Fruit fly (Drosophila melanogaster) whole organism, prepupa: Measurements from ENCODE around the gene DIP-alpha.
A peak's percentile ranks its signal among the peaks of the same experiment; 100 is the strongest.

Experiments
- Blimp-1 ChIP-seq: fragments of 200-800 bp; sonication (Bioruptor generic); optimal IDR thresholded peaks from 3 replicates; lab custom pipeline; 2017; ENCODE audit warnings: missing biosample characterization, missing genetic modification characterization, mild to moderate bottlenecking, moderate library complexity, missing genetic modification reagents
- CG10631 ChIP-seq: fragments of 200-800 bp; sonication (Bioruptor generic); optimal IDR thresholded peaks from 2 replicates; lab custom pipeline; 2016; ENCODE audit warnings: missing biosample characterization, missing genetic modification characterization
- CG10669 ChIP-seq: fragments of 200-800 bp; sonication (Bioruptor generic); optimal IDR thresholded peaks from 3 replicates; lab custom pipeline; 2018; ENCODE audit warnings: missing biosample characterization, mild to moderate bottlenecking, missing genetic modification characterization, moderate library complexity
- CG11294 ChIP-seq: fragments of 200-800 bp; sonication (Bioruptor generic); IDR thresholded peaks from 2 replicates; pipeline ENCODE4 v1.3.6; 2022; ENCODE audit warnings: missing biosample characterization, missing genetic modification characterization
- CG11902 ChIP-seq: fragments of 200-800 bp; sonication (Bioruptor generic); optimal IDR thresholded peaks from 3 replicates; lab custom pipeline; 2016; ENCODE audit warnings: missing biosample characterization, missing genetic modification characterization
- CG15336 ChIP-seq: fragments of 200-800 bp; sonication (Bioruptor generic); IDR thresholded peaks from 2 replicates; pipeline ENCODE4 v1.3.6; 2022; ENCODE audit warnings: missing biosample characterization, missing genetic modification characterization
- CG16779 ChIP-seq: fragments of 200-800 bp; sonication (Bioruptor generic); optimal IDR thresholded peaks from 3 replicates; lab custom pipeline; 2017; ENCODE audit warnings: missing biosample characterization, mild to moderate bottlenecking, missing genetic modification characterization
- CG3032 ChIP-seq: fragments of 200-800 bp; optimal IDR thresholded peaks from 2 replicates; lab custom pipeline; 2019; ENCODE audit warnings: missing biosample characterization, mild to moderate bottlenecking, missing genetic modification characterization, moderate library complexity
- CG31627 ChIP-seq: fragments of 200-800 bp; sonication (Bioruptor generic); optimal IDR thresholded peaks from 3 replicates; lab custom pipeline; 2016; ENCODE audit warnings: missing biosample characterization, missing genetic modification characterization
- CG34406 ChIP-seq: fragments of 200-800 bp; sonication (Bioruptor generic); optimal IDR thresholded peaks from 3 replicates; lab custom pipeline; 2016; ENCODE audit warnings: missing biosample characterization, missing genetic modification characterization
- CG3919 ChIP-seq: fragments of 200-800 bp; sonication (Bioruptor generic); optimal IDR thresholded peaks from 3 replicates; lab custom pipeline; 2016; ENCODE audit warnings: missing biosample characterization, missing genetic modification characterization
- CG6276 ChIP-seq: fragments of 200-800 bp; sonication (Bioruptor generic); optimal IDR thresholded peaks from 2 replicates; lab custom pipeline; 2017; ENCODE audit warnings: missing biosample characterization, mild to moderate bottlenecking, missing genetic modification characterization
- CG6808 ChIP-seq: fragments of 200-800 bp; sonication (Bioruptor generic); optimal IDR thresholded peaks from 3 replicates; lab custom pipeline; 2017; ENCODE audit warnings: missing biosample characterization, missing genetic modification characterization, mild to moderate bottlenecking, moderate library complexity, missing genetic modification reagents
- CG7368 ChIP-seq: fragments of 200-800 bp; sonication (Bioruptor generic); optimal IDR thresholded peaks from 3 replicates; lab custom pipeline; 2016; ENCODE audit warnings: missing biosample characterization, missing genetic modification characterization
- CG8119 ChIP-seq: fragments of 200-800 bp; sonication (Bioruptor generic); IDR thresholded peaks from 3 replicates; pipeline ENCODE4 v1.3.6; 2022; ENCODE audit warnings: missing biosample characterization, missing genetic modification characterization
- CG9139 ChIP-seq: fragments of 200-800 bp; sonication (Bioruptor generic); optimal IDR thresholded peaks from 3 replicates; lab custom pipeline; 2017; ENCODE audit warnings: missing biosample characterization, mild to moderate bottlenecking, missing genetic modification characterization
- Eip78C ChIP-seq: fragments of 200-800 bp; sonication (Bioruptor generic); peaks from one replicate; lab custom pipeline; 2016; ENCODE audit warnings: missing biosample characterization, missing genetic modification characterization
- Ets21C ChIP-seq: fragments of 200-800 bp; sonication (Bioruptor generic); optimal IDR thresholded peaks from 3 replicates; lab custom pipeline; 2016; ENCODE audit warnings: missing biosample characterization, missing genetic modification characterization
- Ets96B ChIP-seq: fragments of 200-800 bp; optimal IDR thresholded peaks from 2 replicates; lab custom pipeline; 2019; ENCODE audit warnings: missing biosample characterization, mild to moderate bottlenecking, missing genetic modification characterization, moderate library complexity
- Gug ChIP-seq: fragments of 200-800 bp; sonication (Bioruptor generic); IDR thresholded peaks from 2 replicates; pipeline ENCODE4 v1.3.6; 2022; ENCODE audit warnings: missing biosample characterization, missing genetic modification characterization
- Hr38 ChIP-seq: sonication (Bioruptor generic); optimal IDR thresholded peaks from 2 replicates; lab custom pipeline; 2016; ENCODE audit warnings: missing biosample characterization, missing genetic modification characterization
- Hr39 ChIP-seq: fragments of 200-800 bp; sonication (Bioruptor generic); optimal IDR thresholded peaks from 2 replicates; lab custom pipeline; 2016; ENCODE audit warnings: missing biosample characterization, missing genetic modification characterization
- Hr4 ChIP-seq: fragments of 200-800 bp; sonication (Bioruptor generic); optimal IDR thresholded peaks from 3 replicates; lab custom pipeline; 2016; ENCODE audit warnings: missing biosample characterization, missing genetic modification characterization
- Lpt ChIP-seq: fragments of 200-800 bp; sonication (Bioruptor generic); optimal IDR thresholded peaks from 3 replicates; lab custom pipeline; 2016; ENCODE audit warnings: missing biosample characterization, missing genetic modification characterization
- Met ChIP-seq: fragments of 200-800 bp; sonication (Bioruptor generic); optimal IDR thresholded peaks from 3 replicates; lab custom pipeline; 2016; ENCODE audit warnings: missing biosample characterization, missing genetic modification characterization
- Smox ChIP-seq: fragments of 200-800 bp; sonication (Bioruptor generic); optimal IDR thresholded peaks from 3 replicates; lab custom pipeline; 2016; ENCODE audit warnings: missing biosample characterization, missing genetic modification characterization
- Sox102F ChIP-seq: fragments of 200-800 bp; sonication (Bioruptor generic); optimal IDR thresholded peaks from 2 replicates; lab custom pipeline; 2016; ENCODE audit warnings: missing biosample characterization, mild to moderate bottlenecking, missing genetic modification characterization
- Sox15 ChIP-seq: fragments of 200-800 bp; sonication (Bioruptor generic); optimal IDR thresholded peaks from 3 replicates; lab custom pipeline; 2016; ENCODE audit warnings: missing biosample characterization, missing genetic modification characterization
- acj6 ChIP-seq: fragments of 200-800 bp; sonication (Bioruptor generic); optimal IDR thresholded peaks from 3 replicates; lab custom pipeline; 2016; ENCODE audit warnings: missing biosample characterization, missing genetic modification characterization
- dac ChIP-seq: fragments of 200-800 bp; sonication (Bioruptor generic); optimal IDR thresholded peaks from 2 replicates; lab custom pipeline; 2017; ENCODE audit warnings: missing biosample characterization, mild to moderate bottlenecking, missing genetic modification characterization
- dsx ChIP-seq: fragments of 200-800 bp; optimal IDR thresholded peaks from 3 replicates; lab custom pipeline; 2019; ENCODE audit warnings: missing biosample characterization, mild to moderate bottlenecking, missing genetic modification characterization, moderate library complexity; ENCODE audit not compliant: poor library complexity, severe bottlenecking
- esn ChIP-seq: fragments of 200-800 bp; sonication (Bioruptor generic); optimal IDR thresholded peaks from 2 replicates; lab custom pipeline; 2016; ENCODE audit warnings: missing biosample characterization, mild to moderate bottlenecking, missing genetic modification characterization, moderate library complexity
- fd59A ChIP-seq: fragments of 200-800 bp; sonication (Bioruptor generic); optimal IDR thresholded peaks from 2 replicates; lab custom pipeline; 2017; ENCODE audit warnings: missing biosample characterization, mild to moderate bottlenecking, missing genetic modification characterization, missing genetic modification reagents
- fd85E ChIP-seq: fragments of 200-800 bp; sonication (Bioruptor generic); optimal IDR thresholded peaks from 3 replicates; lab custom pipeline; 2016; ENCODE audit warnings: missing biosample characterization, missing genetic modification characterization
- fkh ChIP-seq: fragments of 200-800 bp; sonication (Bioruptor generic); optimal IDR thresholded peaks from 3 replicates; lab custom pipeline; 2017; ENCODE audit warnings: missing biosample characterization, mild to moderate bottlenecking, missing genetic modification characterization, moderate library complexity
- net ChIP-seq: fragments of 200-800 bp; sonication (Bioruptor generic); optimal IDR thresholded peaks from 3 replicates; lab custom pipeline; 2016; ENCODE audit warnings: missing biosample characterization, missing genetic modification characterization
- pdm3 ChIP-seq: fragments of 200-800 bp; sonication (Bioruptor generic); optimal IDR thresholded peaks from 3 replicates; lab custom pipeline; 2016; ENCODE audit warnings: missing biosample characterization, missing genetic modification characterization
- salr ChIP-seq, 2 experiments: fragments of 200-800 bp; sonication (Bioruptor generic); optimal IDR thresholded peaks; 3 replicates each; lab custom pipeline; 2016 to 2018; ENCODE audit warnings: missing biosample characterization in 2 of 2, missing genetic modification characterization in 2 of 2, mild to moderate bottlenecking in 1 of 2
- spab ChIP-seq: fragments of 200-800 bp; sonication (Bioruptor generic); optimal IDR thresholded peaks from 2 replicates; lab custom pipeline; 2017; ENCODE audit warnings: missing biosample characterization, mild to moderate bottlenecking, missing genetic modification characterization, missing genetic modification reagents
- svp ChIP-seq: fragments of 200-800 bp; sonication (Bioruptor generic); peaks from one replicate; lab custom pipeline; 2016; ENCODE audit warnings: missing biosample characterization, missing genetic modification characterization

DIP-alpha gene

dm6 chrX:3538775-3539174 lies 32.7 kb downstream of the DIP-alpha start (continued):
- no peak for TF ChIP-seq fd85E
- no peak for TF ChIP-seq CG6808 (GFP tag; lab: Kevin White, UChicago)
- TF ChIP-seq svp (GFP tag; lab: Kevin White, UChicago) = peak; percentile 54
- TF ChIP-seq Ets21C (GFP tag; lab: Kevin White, UChicago) = no peak
- TF ChIP-seq dsx (GFP tag; lab: Kevin White, UChicago) = no peak
- TF ChIP-seq Hr4 = peak; percentile 20
- no peak for TF ChIP-seq CG10669 (GFP tag; lab: Kevin White, UChicago)
- no peak for TF ChIP-seq salr (GFP tag; optimal IDR thresholded peaks at IDR 0.05; lab: Kevin White, UChicago)
- no peak for TF ChIP-seq fd59A (GFP tag; lab: Kevin White, UChicago)
- TF ChIP-seq acj6 (GFP tag; lab: Kevin White, UChicago) = peak; percentile 55
- no peak; the same call in 1 of the 2 replicates for TF ChIP-seq CG15336 (GFP tag; lab: Robert Waterston, UW)
- peak; percentile 4 for TF ChIP-seq CG3032
- peak; percentile 25 for TF ChIP-seq Hr39
- TF ChIP-seq fkh = no peak
- TF ChIP-seq, all 60 proteins: peak for 19

DNA sequence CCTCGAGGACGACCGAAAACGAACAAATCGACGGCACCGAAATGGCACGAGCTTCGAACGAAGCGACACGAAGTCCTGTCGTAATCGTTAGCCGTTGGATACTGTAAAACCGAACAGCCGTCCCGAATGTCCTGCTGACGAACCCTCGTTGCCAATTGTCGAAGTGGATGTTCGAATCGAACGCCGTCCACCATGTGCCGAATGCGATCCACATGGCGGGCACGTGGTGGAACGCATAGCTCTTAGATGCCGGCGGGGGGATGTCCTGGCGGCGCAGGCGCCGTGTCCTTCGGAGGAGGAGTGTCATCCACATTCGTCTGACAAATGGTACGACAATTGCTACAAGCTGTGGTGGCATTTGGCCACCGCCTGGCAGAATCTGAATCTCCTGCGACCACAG lies 40.8 kb downstream of the DIP-alpha start:
- TF ChIP-seq CG11294 (no peak), CG3919 (GFP tag; lab: Kevin White, UChicago) (no peak), Smox (GFP tag; lab: Kevin White, UChicago) (no peak), Hr38 (no peak), Gug (GFP tag; lab: Robert Waterston, UW) (no peak), Ets21C (GFP tag; lab: Kevin White, UChicago) (no peak), Met (no peak), Blimp-1 (no peak), pdm3 (GFP tag; lab: Kevin White, UChicago) (no peak), CG3032 (no peak), dac (GFP tag; lab: Kevin White, UChicago) (no peak), Ets96B (tag; lab: Kevin White, UChicago) (no peak), salr (GFP tag; optimal IDR thresholded peaks at IDR 0.05; lab: Kevin White, UChicago) (no peak), CG10631 (no peak), dsx (GFP tag; lab: Kevin White, UChicago) (no peak), CG16779 (no peak), acj6 (GFP tag; lab: Kevin White, UChicago) (no peak), Eip78C (no peak), svp (GFP tag; lab: Kevin White, UChicago) (no peak), CG6808 (GFP tag; lab: Kevin White, UChicago) (no peak)

DNA sequence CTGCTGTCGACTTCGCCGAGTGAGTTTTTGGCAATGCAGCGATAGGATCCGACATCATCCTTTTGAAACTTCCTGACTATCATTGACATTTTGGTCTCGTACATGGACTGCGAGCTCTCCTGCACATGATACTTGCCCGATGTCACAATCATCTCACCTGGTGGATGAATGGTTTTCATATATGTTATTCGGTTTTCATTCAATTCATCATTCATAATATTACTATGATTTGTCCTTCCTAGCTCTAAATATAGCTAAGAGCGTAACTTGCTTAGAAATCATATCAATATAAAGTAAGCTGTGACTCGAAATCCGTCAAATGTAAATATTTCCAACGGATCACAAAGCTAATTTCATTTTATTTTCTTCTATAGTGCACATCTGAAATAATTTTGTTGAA lies 57.4 kb downstream of the DIP-alpha start, which contains the start of gene CG13021:
Gene CG13021 (plus strand): TSS at position 301 of the 400 bp plus-strand sequence.
- TF ChIP-seq salr (GFP tag; optimal IDR thresholded peaks at IDR 0.05; lab: Kevin White, UChicago) = no peak
- no peak for TF ChIP-seq fd59A (GFP tag; lab: Kevin White, UChicago)
- no peak for TF ChIP-seq esn (GFP tag; lab: Kevin White, UChicago)
- no peak for TF ChIP-seq Lpt
- TF ChIP-seq CG7368 (GFP tag; lab: Kevin White, UChicago) = no peak
- no peak for TF ChIP-seq CG9139 (GFP tag; lab: Kevin White, UChicago)
- TF ChIP-seq spab (GFP tag; lab: Kevin White, UChicago) = no peak
- no peak for TF ChIP-seq Sox15 (GFP tag; lab: Kevin White, UChicago)
- no peak for TF ChIP-seq Ets21C (GFP tag; lab: Kevin White, UChicago)
- TF ChIP-seq CG11902 (GFP tag; lab: Kevin White, UChicago) = no peak
- no peak for TF ChIP-seq CG6276 (GFP tag; lab: Kevin White, UChicago)
- TF ChIP-seq net (GFP tag; lab: Kevin White, UChicago) = no peak
- TF ChIP-seq Smox (GFP tag; lab: Kevin White, UChicago) = no peak
- TF ChIP-seq CG31627 (GFP tag; lab: Kevin White, UChicago) = no peak
- no peak for TF ChIP-seq Sox102F (GFP tag; lab: Kevin White, UChicago)
- TF ChIP-seq CG34406 (GFP tag; lab: Kevin White, UChicago) = no peak
- TF ChIP-seq CG8119 = no peak
- TF ChIP-seq Hr4 = no peak
- TF ChIP-seq Blimp-1 = no peak
- TF ChIP-seq, all 60 proteins: peak for 0
